Worm (Caenorhabditis elegans) whole organism, L1 larva: ENCODE measurements around the gene plc-1.

Experiments
- C16A3.4 ChIP-seq: fragments of 150-350 bp; optimal IDR thresholded peaks from 2 replicates; lab custom pipeline; 2014; ENCODE audit warnings: missing biosample characterization, missing genetic modification characterization
- C34B4.2 ChIP-seq: sonication (generic microtip); optimal IDR thresholded peaks from 2 replicates; lab custom pipeline; 2017; ENCODE audit warnings: mild to moderate bottlenecking, missing genetic modification characterization, missing compliant biosample characterization
- Y116A8C.19 ChIP-seq: sonication (generic microtip); optimal IDR thresholded peaks from 2 replicates; lab custom pipeline; 2016; ENCODE audit warnings: missing compliant biosample characterization, missing genetic modification characterization, borderline replicate concordance
- alr-1 ChIP-seq: fragments of 200-800 bp; sonication (Bioruptor generic); optimal IDR thresholded peaks from 2 replicates; lab custom pipeline; 2018; ENCODE audit warnings: borderline replicate concordance, mild to moderate bottlenecking, missing genetic modification characterization, missing compliant biosample characterization
- blmp-1 ChIP-seq: fragments of 150-350 bp; optimal IDR thresholded peaks from 2 replicates; lab custom pipeline; 2014; ENCODE audit warnings: missing biosample characterization, missing genetic modification characterization
- ceh-63 ChIP-seq: fragments of 200-800 bp; sonication (Bioruptor generic); optimal IDR thresholded peaks from 2 replicates; lab custom pipeline; 2018; ENCODE audit warnings: mild to moderate bottlenecking, missing genetic modification characterization, missing compliant biosample characterization
- ceh-82 ChIP-seq, 3 experiments: fragments of 150-350 bp in 1 of 3; sonication (generic microtip) in 2 of 3; optimal IDR thresholded peaks; 2 replicates each; lab custom pipeline; 2014 to 2017; ENCODE audit warnings: missing biosample characterization in 3 of 3, missing genetic modification characterization in 3 of 3
- ceh-88 ChIP-seq: fragments of 200-800 bp; sonication (Bioruptor generic); IDR thresholded peaks from 2 replicates; pipeline ENCODE4 v1.3.6; 2022; ENCODE audit warnings: missing genetic modification characterization, missing compliant biosample characterization
- dpl-1 ChIP-seq, 3 experiments: fragments of 150-350 bp in 2 of 3; sonication (generic microtip) in 1 of 3; optimal IDR thresholded peaks; 2 replicates each; lab custom pipeline; 2014 to 2017; ENCODE audit warnings: missing biosample characterization in 3 of 3, missing genetic modification characterization in 3 of 3, missing genetic modification reagents in 3 of 3
- dsc-1 ChIP-seq: sonication (generic microtip); optimal IDR thresholded peaks from 2 replicates; lab custom pipeline; 2016; ENCODE audit warnings: mild to moderate bottlenecking, missing genetic modification characterization, missing compliant biosample characterization
- efl-1 ChIP-seq, 4 experiments: fragments of 150-350 bp; optimal IDR thresholded peaks in 3 of 4; peaks in 1 of 4; 1 replicate in 1 of 4; 2 replicates in 3 of 4; lab custom pipeline; 2014; ENCODE audit warnings: missing biosample characterization in 2 of 4, missing genetic modification characterization in 2 of 4, missing genetic modification reagents in 2 of 4
- elt-2 ChIP-seq: sonication (generic microtip); optimal IDR thresholded peaks from 2 replicates; lab custom pipeline; 2016; ENCODE audit warnings: missing genetic modification characterization, mild to moderate bottlenecking, inconsistent platforms, missing compliant biosample characterization, missing genetic modification reagents
- elt-3 ChIP-seq, 6 experiments: fragments of 150-350 bp in 1 of 6; sonication (generic microtip); optimal IDR thresholded peaks; 2 replicates each; lab custom pipeline; 2017 to 2018; ENCODE audit warnings: missing biosample characterization in 6 of 6, missing genetic modification characterization in 6 of 6, inconsistent platforms in 1 of 6
- ets-5 ChIP-seq: fragments of 200-800 bp; sonication (Bioruptor generic); IDR thresholded peaks from 2 replicates; pipeline ENCODE4 v1.3.6; 2022; ENCODE audit warnings: missing genetic modification characterization, missing compliant biosample characterization
- fkh-4 ChIP-seq: sonication (generic microtip); optimal IDR thresholded peaks from 2 replicates; lab custom pipeline; 2016; ENCODE audit warnings: missing compliant biosample characterization, missing genetic modification characterization, borderline replicate concordance
- grh-1 ChIP-seq: fragments of 200-800 bp; sonication (Bioruptor generic); IDR thresholded peaks from 2 replicates; pipeline ENCODE4 v1.3.6; 2022; ENCODE audit warnings: missing genetic modification reagents, missing genetic modification characterization, missing compliant biosample characterization
- hlh-17 ChIP-seq: fragments of 200-800 bp; sonication (Bioruptor generic); optimal IDR thresholded peaks from 2 replicates; lab custom pipeline; 2018; ENCODE audit warnings: missing genetic modification characterization, mild to moderate bottlenecking, missing compliant biosample characterization, moderate library complexity, borderline replicate concordance
- hpl-2 ChIP-seq: fragments of 150-350 bp; optimal IDR thresholded peaks from 2 replicates; lab custom pipeline; 2014; ENCODE audit warnings: missing biosample characterization, missing genetic modification reagents, missing genetic modification characterization
- irx-1 ChIP-seq: sonication (generic microtip); optimal IDR thresholded peaks from 2 replicates; lab custom pipeline; 2016; ENCODE audit warnings: missing genetic modification characterization, missing compliant biosample characterization
- lin-13 ChIP-seq: fragments of 150-350 bp; optimal IDR thresholded peaks from 2 replicates; lab custom pipeline; 2014; ENCODE audit warnings: missing biosample characterization, missing genetic modification reagents, missing genetic modification characterization
- lin-14 ChIP-seq: fragments of 200-800 bp; sonication (Bioruptor generic); optimal IDR thresholded peaks from 2 replicates; lab custom pipeline; 2018; ENCODE audit warnings: mild to moderate bottlenecking, missing genetic modification characterization, moderate library complexity, missing compliant biosample characterization
- lin-35 ChIP-seq, 2 experiments: fragments of 150-350 bp; optimal IDR thresholded peaks; 2 replicates each; lab custom pipeline; 2014; ENCODE audit warnings: missing biosample characterization in 2 of 2, missing genetic modification characterization in 2 of 2, missing genetic modification reagents in 2 of 2
- lin-39 ChIP-seq: fragments of 150-350 bp; optimal IDR thresholded peaks from 2 replicates; lab custom pipeline; 2014; ENCODE audit warnings: missing biosample characterization, missing genetic modification reagents, missing genetic modification characterization
- lir-3 ChIP-seq: sonication (generic microtip); optimal IDR thresholded peaks from 2 replicates; lab custom pipeline; 2016; ENCODE audit warnings: mild to moderate bottlenecking, missing genetic modification characterization, moderate library complexity, missing compliant biosample characterization; ENCODE audit not compliant: poor library complexity
- lsy-2 ChIP-seq, 2 experiments: fragments of 150-350 bp; optimal IDR thresholded peaks; 2 replicates each; lab custom pipeline; 2014; ENCODE audit warnings: missing biosample characterization in 2 of 2, missing genetic modification characterization in 2 of 2
- mdl-1 ChIP-seq, 2 experiments: fragments of 150-350 bp; optimal IDR thresholded peaks; 2 replicates each; lab custom pipeline; 2014 to 2017; ENCODE audit warnings: missing biosample characterization in 2 of 2, missing genetic modification characterization in 2 of 2, inconsistent platforms in 1 of 2
- mep-1 ChIP-seq: fragments of 150-350 bp; optimal IDR thresholded peaks from 2 replicates; lab custom pipeline; 2014; ENCODE audit warnings: missing biosample characterization, missing genetic modification characterization
- nhr-11 ChIP-seq: fragments of 150-350 bp; optimal IDR thresholded peaks from 2 replicates; lab custom pipeline; 2014; ENCODE audit warnings: missing biosample characterization, missing genetic modification characterization
- nhr-12 ChIP-seq: sonication (generic microtip); optimal IDR thresholded peaks from 2 replicates; lab custom pipeline; 2017; ENCODE audit warnings: missing biosample characterization, missing genetic modification characterization
- nhr-19 ChIP-seq: fragments of 200-800 bp; sonication (Bioruptor generic); conservative IDR thresholded peaks from 2 replicates; pipeline ENCODE4 v1.3.6; 2022; ENCODE audit warnings: missing genetic modification characterization, missing compliant biosample characterization
- nhr-20 ChIP-seq: sonication (generic microtip); optimal IDR thresholded peaks from 2 replicates; lab custom pipeline; 2016; ENCODE audit warnings: mild to moderate bottlenecking, missing genetic modification characterization, missing compliant biosample characterization
- nhr-47 ChIP-seq: sonication (generic microtip); optimal IDR thresholded peaks from 2 replicates; lab custom pipeline; 2016; ENCODE audit warnings: mild to moderate bottlenecking, missing genetic modification characterization, moderate library complexity, missing compliant biosample characterization
- nhr-71 ChIP-seq: sonication (generic microtip); optimal IDR thresholded peaks from 2 replicates; lab custom pipeline; 2016; ENCODE audit warnings: mild to moderate bottlenecking, missing genetic modification characterization, moderate library complexity, missing compliant biosample characterization
- nhr-77 ChIP-seq: fragments of 150-350 bp; optimal IDR thresholded peaks from 2 replicates; lab custom pipeline; 2014; ENCODE audit warnings: missing biosample characterization, missing genetic modification characterization
- nhr-85 ChIP-seq: sonication (generic microtip); peaks from one replicate; lab custom pipeline; 2016; ENCODE audit warnings: missing genetic modification characterization, inconsistent platforms, missing compliant biosample characterization
- skn-1 ChIP-seq: fragments of 150-350 bp; optimal IDR thresholded peaks from 2 replicates; lab custom pipeline; 2014; ENCODE audit warnings: missing biosample characterization, missing genetic modification characterization
- snpc-4 ChIP-seq: fragments of 150-350 bp; optimal IDR thresholded peaks from 2 replicates; lab custom pipeline; 2014; ENCODE audit warnings: missing biosample characterization, missing genetic modification characterization
- snu-23 ChIP-seq: sonication (generic microtip); optimal IDR thresholded peaks from 2 replicates; lab custom pipeline; 2016; ENCODE audit warnings: missing genetic modification characterization, missing compliant biosample characterization
- sup-37 ChIP-seq: fragments of 200-800 bp; sonication (Bioruptor generic); optimal IDR thresholded peaks from 2 replicates; lab custom pipeline; 2018; ENCODE audit warnings: mild to moderate bottlenecking, missing genetic modification characterization, missing compliant biosample characterization
- tbx-2 ChIP-seq: sonication (generic microtip); optimal IDR thresholded peaks from 2 replicates; lab custom pipeline; 2016; ENCODE audit warnings: missing genetic modification characterization, missing compliant biosample characterization
- unc-130 ChIP-seq: fragments of 150-350 bp; optimal IDR thresholded peaks from 2 replicates; lab custom pipeline; 2017; ENCODE audit warnings: missing biosample characterization, missing genetic modification characterization, inconsistent platforms
- ztf-4 ChIP-seq: fragments of 150-350 bp; optimal IDR thresholded peaks from 2 replicates; lab custom pipeline; 2014; ENCODE audit warnings: missing biosample characterization, missing genetic modification characterization

Gene plc-1

DNA sequence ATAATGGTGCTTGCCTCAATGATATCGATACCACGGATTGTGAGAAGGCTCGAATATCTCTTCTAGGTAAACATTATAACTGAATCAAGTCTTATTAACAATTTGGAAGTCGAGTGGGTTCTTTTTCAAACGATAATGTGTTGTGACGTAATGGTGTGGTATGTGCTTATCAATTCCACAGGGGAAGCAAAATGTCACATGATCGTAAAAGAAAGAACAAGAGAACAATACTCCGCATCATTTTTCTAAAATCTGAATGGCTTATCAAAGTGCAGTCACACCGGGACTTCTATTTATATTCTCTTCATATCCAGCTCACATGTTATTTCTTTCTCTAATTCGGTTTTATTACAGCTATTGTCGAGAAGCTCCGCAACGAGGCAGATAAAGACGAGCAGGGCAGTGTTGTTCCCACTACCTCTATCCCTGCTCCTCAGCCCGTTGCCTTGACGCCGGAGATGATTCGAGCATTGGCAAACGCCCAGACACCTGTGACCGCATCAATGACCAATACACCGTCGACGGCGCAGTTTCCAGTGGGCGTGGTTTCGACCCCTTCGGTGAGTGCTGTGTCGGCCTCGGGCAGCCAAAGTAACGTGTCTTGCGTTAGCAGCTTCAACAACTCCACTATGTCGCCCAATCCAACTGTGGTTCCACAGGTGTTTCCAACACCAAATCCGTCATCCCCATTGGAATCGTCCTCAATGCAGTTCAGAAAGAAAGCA lies 57.7 kb downstream of the plc-1 start:
- TF ChIP-seq nhr-20 (tag; lab: Kevin White, UChicago) (peak; percentile 46), elt-2 (tag; lab: Kevin White, UChicago) (peak; percentile 62), lin-35 (GFP tag; optimal IDR thresholded peaks at IDR 0.05; lab: Kevin White, UChicago) (peak in 1 of 2 experiments; percentile 28), elt-3 (tag; optimal IDR thresholded peaks at IDR 0.05; lab: Kevin White, UChicago) (peak in 1 of 6 experiments; percentile 52), snu-23 (GFP tag; lab: Kevin White, UChicago) (peak; percentile 1), efl-1 (optimal IDR thresholded peaks at IDR 0.05; lab: Kevin White, UChicago) (no peak), efl-1 (GFP tag; optimal IDR thresholded peaks at IDR 0.05 in 1 of 2; lab: Kevin White, UChicago) (peak in 1 of 2 experiments; percentile 16), skn-1 (no peak), nhr-85 (tag; lab: Kevin White, UChicago) (peak; percentile 76), nhr-77 (tag; lab: Kevin White, UChicago) (no peak), sup-37 (no peak), nhr-71 (tag; lab: Kevin White, UChicago) (peak; percentile 48)

- TF ChIP-seq alr-1 (tag; lab: Kevin White, UChicago): no peak
- no peak for TF ChIP-seq tbx-2 (tag; lab: Kevin White, UChicago)
- no peak for TF ChIP-seq blmp-1 (tag; lab: Kevin White, UChicago)
- no peak for TF ChIP-seq nhr-12 (tag; lab: Kevin White, UChicago)
- TF ChIP-seq hlh-17 (GFP tag; lab: Kevin White, UChicago): no peak
- TF ChIP-seq nhr-77 (tag; lab: Kevin White, UChicago): no peak
- TF ChIP-seq irx-1 (tag; lab: Kevin White, UChicago): no peak
- no peak for TF ChIP-seq mep-1 (tag; lab: Kevin White, UChicago)
- TF ChIP-seq skn-1: no peak
- TF ChIP-seq ztf-4 (tag; lab: Kevin White, UChicago): no peak
- TF ChIP-seq hpl-2 (GFP tag; lab: Kevin White, UChicago): no peak
- TF ChIP-seq snu-23 (GFP tag; lab: Kevin White, UChicago): no peak
Measured at ce11 chrX:10774865-10775264, 63.6 kb downstream of the plc-1 start.

DNA sequence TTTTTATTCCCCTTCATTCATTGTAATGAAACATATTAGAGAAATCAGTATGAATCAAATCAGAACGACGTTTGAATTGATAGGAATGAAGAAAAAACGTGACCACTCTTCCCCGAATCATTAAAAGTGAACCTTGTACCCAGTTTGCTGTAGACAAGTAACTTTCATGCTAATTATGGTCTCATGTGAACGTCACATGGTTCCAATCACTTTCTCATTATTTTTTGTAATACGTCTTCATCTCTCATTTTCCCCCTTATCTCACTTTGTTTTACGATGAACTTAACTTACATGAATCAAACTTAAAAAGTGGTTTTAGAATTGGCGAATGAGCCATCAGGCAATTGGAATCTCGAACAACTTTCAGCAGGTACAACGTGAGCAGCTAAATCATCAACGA lies 65.7 kb downstream of the plc-1 start:
- no peak for TF ChIP-seq C34B4.2 (tag; lab: Kevin White, UChicago)
- TF ChIP-seq nhr-11 (tag; lab: Kevin White, UChicago): peak; percentile 21
- peak; percentile 22 for TF ChIP-seq fkh-4 (tag; lab: Kevin White, UChicago)
- TF ChIP-seq lin-13 (GFP tag; lab: Kevin White, UChicago): no peak
- TF ChIP-seq snu-23 (GFP tag; lab: Kevin White, UChicago): peak; percentile 59
- TF ChIP-seq lin-14: peak; percentile 51
- TF ChIP-seq nhr-71 (tag; lab: Kevin White, UChicago): peak; percentile 76
- TF ChIP-seq efl-1 (optimal IDR thresholded peaks at IDR 0.05; lab: Kevin White, UChicago): no peak
- peak in 1 of 2 experiments; percentile 78 for TF ChIP-seq efl-1 (GFP tag; optimal IDR thresholded peaks at IDR 0.05 in 1 of 2; lab: Kevin White, UChicago)
- TF ChIP-seq ceh-63 (GFP tag; lab: Kevin White, UChicago): no peak
- peak; percentile 41 for TF ChIP-seq unc-130 (tag; lab: Kevin White, UChicago)
- peak in 1 of 3 experiments; percentile 22 for TF ChIP-seq dpl-1 (GFP tag; optimal IDR thresholded peaks at IDR 0.05; lab: Kevin White, UChicago)
- peak; percentile 80 for TF ChIP-seq nhr-20 (tag; lab: Kevin White, UChicago)
- TF ChIP-seq nhr-85 (tag; lab: Kevin White, UChicago): peak; percentile 93
- peak in 1 of 2 experiments; percentile 64 for TF ChIP-seq lin-35 (GFP tag; optimal IDR thresholded peaks at IDR 0.05; lab: Kevin White, UChicago)
- TF ChIP-seq lsy-2 (tag; optimal IDR thresholded peaks at IDR 0.05; lab: Kevin White, UChicago): peak in 1 of 2 experiments; percentile 42
- peak in 3 of 6 experiments; percentile 49 to 91 (median 82) for TF ChIP-seq elt-3 (tag; optimal IDR thresholded peaks at IDR 0.05; lab: Kevin White, UChicago)
- peak; percentile 77 for TF ChIP-seq dsc-1 (tag; lab: Kevin White, UChicago)
- peak; percentile 34 for TF ChIP-seq mep-1 (tag; lab: Kevin White, UChicago)
- peak; percentile 25 for TF ChIP-seq skn-1
- peak; percentile 42 for TF ChIP-seq lir-3 (tag; lab: Kevin White, UChicago)
- TF ChIP-seq mdl-1 (tag; optimal IDR thresholded peaks at IDR 0.05; lab: Kevin White, UChicago): peak in 1 of 2 experiments; percentile 33
- TF ChIP-seq hlh-17 (GFP tag; lab: Kevin White, UChicago): no peak
- no peak for TF ChIP-seq Y116A8C.19 (tag; lab: Kevin White, UChicago)
- peak; percentile 86 for TF ChIP-seq blmp-1 (tag; lab: Kevin White, UChicago)
- TF ChIP-seq C16A3.4 (tag; lab: Kevin White, UChicago): peak; percentile 37
- no peak for TF ChIP-seq ceh-88 (GFP tag; lab: Robert Waterston, UW)
- no peak for TF ChIP-seq sup-37
- peak; percentile 62 for TF ChIP-seq nhr-19 (GFP tag; lab: Robert Waterston, UW)
- peak; percentile 25 for TF ChIP-seq nhr-47 (tag; lab: Kevin White, UChicago)
- no peak for TF ChIP-seq ceh-82 (tag; optimal IDR thresholded peaks at IDR 0.05; lab: Kevin White, UChicago)
- no peak for TF ChIP-seq snpc-4 (tag; lab: Kevin White, UChicago)
- peak; percentile 34; the same call in 1 of the 2 replicates for TF ChIP-seq grh-1
- TF ChIP-seq ets-5: no peak
- no peak for TF ChIP-seq lin-39 (tag; lab: Kevin White, UChicago)
- peak; percentile 63 for TF ChIP-seq tbx-2 (tag; lab: Kevin White, UChicago)
